Worm (Caenorhabditis elegans) whole organism, L2 larva: ENCODE measurements around the gene pak-1.

ENCODE experiments used
- egl-27 ChIP-seq: sonication (generic microtip); optimal IDR thresholded peaks from 3 replicates; lab custom pipeline; 2017; ENCODE audit warnings: missing biosample characterization, missing genetic modification reagents, missing genetic modification characterization
- fos-1 ChIP-seq: fragments of 150-350 bp; optimal IDR thresholded peaks from 2 replicates; lab custom pipeline; 2014; ENCODE audit warnings: missing biosample characterization, missing genetic modification characterization
- nhr-11 ChIP-seq: fragments of 150-350 bp; optimal IDR thresholded peaks from 2 replicates; lab custom pipeline; 2014; ENCODE audit warnings: missing biosample characterization, missing genetic modification characterization
- nhr-77 ChIP-seq: fragments of 150-350 bp; optimal IDR thresholded peaks from 2 replicates; lab custom pipeline; 2014; ENCODE audit warnings: missing biosample characterization, missing genetic modification characterization
- sem-4 ChIP-seq: fragments of 150-350 bp; optimal IDR thresholded peaks from 2 replicates; lab custom pipeline; 2014; ENCODE audit warnings: missing biosample characterization, missing genetic modification reagents, missing genetic modification characterization
- unc-62 ChIP-seq: fragments of 150-350 bp; optimal IDR thresholded peaks from 2 replicates; lab custom pipeline; 2014; ENCODE audit warnings: missing biosample characterization, missing genetic modification reagents, missing genetic modification characterization

ce11 chrX:6059163-6059782, 10.9 kb upstream of the pak-1 start:
- TF ChIP-seq fos-1 (peak; percentile 80), nhr-11 (no peak), unc-62 (GFP tag; lab: Kevin White, UChicago) (no peak), egl-27 (no peak), nhr-77 (tag; lab: Kevin White, UChicago) (no peak), sem-4 (no peak)
